Worm (Caenorhabditis elegans) whole organism, early embryonic: ENCODE data around the gene ard-1.
"Not testable (repeated sequence)": the region's sequence is repeated elsewhere in the genome, so short reads cannot be mapped to it uniquely, and the experiment has no call there.

Source experiments
- B0310.2 ChIP-seq: sonication (generic microtip); optimal IDR thresholded peaks from 2 replicates; lab custom pipeline; 2016; ENCODE audit warnings: mild to moderate bottlenecking, missing genetic modification characterization, missing compliant biosample characterization
- F13C5.2 ChIP-seq: sonication (generic microtip); optimal IDR thresholded peaks from 2 replicates; lab custom pipeline; 2017; ENCODE audit warnings: mild to moderate bottlenecking, missing genetic modification characterization, inconsistent platforms, missing compliant biosample characterization
- aly-1 ChIP-seq: sonication (generic microtip); optimal IDR thresholded peaks from 2 replicates; lab custom pipeline; 2016; ENCODE audit warnings: missing genetic modification characterization, missing compliant biosample characterization
- ama-1 ChIP-seq: fragments of 150-350 bp; optimal IDR thresholded peaks from 2 replicates; lab custom pipeline; 2014
- ceh-13 ChIP-seq: fragments of 200-800 bp; sonication (Bioruptor generic); optimal IDR thresholded peaks from 2 replicates; lab custom pipeline; 2018; ENCODE audit warnings: mild to moderate bottlenecking, missing genetic modification characterization, missing compliant biosample characterization
- ceh-36 ChIP-seq: sonication (generic microtip); optimal IDR thresholded peaks from 2 replicates; lab custom pipeline; 2016; ENCODE audit warnings: missing genetic modification characterization, inconsistent platforms, missing compliant biosample characterization
- ets-7 ChIP-seq: sonication (generic microtip); optimal IDR thresholded peaks from 2 replicates; lab custom pipeline; 2016; ENCODE audit warnings: missing genotype, missing genetic modification characterization, missing compliant biosample characterization
- flt-1 ChIP-seq: fragments of 200-800 bp; sonication (Bioruptor generic); IDR thresholded peaks from 2 replicates; pipeline ENCODE4 v1.3.6; 2022; ENCODE audit warnings: missing genetic modification characterization, missing compliant biosample characterization
- hmbx-1 ChIP-seq: sonication (generic microtip); optimal IDR thresholded peaks from 2 replicates; lab custom pipeline; 2016; ENCODE audit warnings: mild to moderate bottlenecking, missing genetic modification characterization, missing compliant biosample characterization
- hmg-4 ChIP-seq: fragments of 200-800 bp; sonication (Bioruptor generic); optimal IDR thresholded peaks from 2 replicates; lab custom pipeline; 2018; ENCODE audit warnings: mild to moderate bottlenecking, missing genetic modification characterization, missing compliant biosample characterization
- hnd-1 ChIP-seq: sonication (generic microtip); optimal IDR thresholded peaks from 2 replicates; lab custom pipeline; 2016; ENCODE audit warnings: missing genetic modification characterization, missing compliant biosample characterization
- pes-1 ChIP-seq: fragments of 200-800 bp; sonication (Bioruptor generic); IDR thresholded peaks from 2 replicates; pipeline ENCODE4 v1.3.6; 2022; ENCODE audit warnings: missing genetic modification reagents, missing genetic modification characterization, missing compliant biosample characterization
- scrt-1 ChIP-seq: fragments of 200-800 bp; sonication (Bioruptor generic); IDR thresholded peaks from 2 replicates; pipeline ENCODE4 v1.3.6; 2022; ENCODE audit warnings: missing genetic modification characterization, missing compliant biosample characterization
- sea-1 ChIP-seq: fragments of 200-800 bp; sonication (Bioruptor generic); conservative IDR thresholded peaks from 2 replicates; pipeline ENCODE4 v1.3.6; 2022; ENCODE audit warnings: missing genetic modification characterization, missing compliant biosample characterization
- tbx-11 ChIP-seq: fragments of 200-800 bp; sonication (Bioruptor generic); IDR thresholded peaks from 2 replicates; pipeline ENCODE4 v1.3.6; 2022; ENCODE audit warnings: missing genetic modification characterization, missing compliant biosample characterization
- tbx-37 ChIP-seq: fragments of 200-800 bp; sonication (Bioruptor generic); conservative IDR thresholded peaks from 2 replicates; pipeline ENCODE4 v1.3.6; 2022; ENCODE audit warnings: missing genetic modification reagents, missing genetic modification characterization, missing compliant biosample characterization
- tra-4 ChIP-seq: sonication (generic microtip); optimal IDR thresholded peaks from 2 replicates; lab custom pipeline; 2017; ENCODE audit warnings: missing genetic modification characterization, missing compliant biosample characterization

Gene ard-1

ce11 chrIV:11150844-11151243, 19.8 kb downstream of the ard-1 start, which contains the start of gene C08F8.2:
Gene C08F8.2 (plus strand): TSS chrIV:11150997.
- TF ChIP-seq ama-1, result no peak
- TF ChIP-seq tbx-37 (GFP tag; lab: Robert Waterston, UW), result no peak
- TF ChIP-seq sea-1, result no peak
- no peak for TF ChIP-seq aly-1 (tag; lab: Kevin White, UChicago)
- no peak for TF ChIP-seq tbx-11 (GFP tag; lab: Robert Waterston, UW)
- TF ChIP-seq pes-1 (GFP tag; lab: Robert Waterston, UW), result no peak
- TF ChIP-seq hmbx-1 (tag; lab: Kevin White, UChicago), result no peak
- no peak for TF ChIP-seq ets-7 (tag; lab: Kevin White, UChicago)
- no peak for TF ChIP-seq B0310.2 (tag; lab: Kevin White, UChicago)
- no peak for TF ChIP-seq ceh-13 (GFP tag; lab: Kevin White, UChicago)
- no peak for TF ChIP-seq hnd-1 (tag; lab: Kevin White, UChicago)
- TF ChIP-seq flt-1 (GFP tag; lab: Robert Waterston, UW), result no peak
- no peak for TF ChIP-seq ceh-36 (tag; lab: Kevin White, UChicago)
- no peak for TF ChIP-seq hmg-4 (GFP tag; lab: Kevin White, UChicago)
- TF ChIP-seq F13C5.2 (tag; lab: Kevin White, UChicago), result no peak
- TF ChIP-seq scrt-1 (GFP tag; lab: Robert Waterston, UW), result no peak
- TF ChIP-seq tra-4, result no peak

ce11 chrIV:11154425-11155114, 23.5 kb downstream of the ard-1 start, which contains the start of gene C08F8.3:
Gene C08F8.3 (plus strand): TSS chrIV:11155044.
- TF ChIP-seq hmbx-1 (tag; lab: Kevin White, UChicago); ceh-13 (GFP tag; lab: Kevin White, UChicago); aly-1 (tag; lab: Kevin White, UChicago): not testable (repeated sequence)

ce11 chrIV:11156526-11156925, 25.4 kb downstream of the ard-1 start:
- TF ChIP-seq hmbx-1 (tag; lab: Kevin White, UChicago) (no peak), aly-1 (tag; lab: Kevin White, UChicago) (no peak), tbx-11 (GFP tag; lab: Robert Waterston, UW) (no peak), flt-1 (GFP tag; lab: Robert Waterston, UW) (no peak), B0310.2 (tag; lab: Kevin White, UChicago) (no peak), tbx-37 (GFP tag; lab: Robert Waterston, UW) (no peak), pes-1 (GFP tag; lab: Robert Waterston, UW) (no peak), tra-4 (no peak), ceh-13 (GFP tag; lab: Kevin White, UChicago) (no peak), ets-7 (tag; lab: Kevin White, UChicago) (no peak), hmg-4 (GFP tag; lab: Kevin White, UChicago) (no peak), ama-1 (no peak)

ce11 chrIV:11159886-11160285, 28.8 kb downstream of the ard-1 start, which contains the start of gene mboa-4:
Gene mboa-4 (minus strand): TSS chrIV:11159986.
- TF ChIP-seq F13C5.2 (tag; lab: Kevin White, UChicago) (no peak), ceh-36 (tag; lab: Kevin White, UChicago) (no peak), hmg-4 (GFP tag; lab: Kevin White, UChicago) (no peak), tbx-11 (GFP tag; lab: Robert Waterston, UW) (no peak), ets-7 (tag; lab: Kevin White, UChicago) (no peak)

- no peak for TF ChIP-seq ama-1
- no peak for TF ChIP-seq tra-4
- no peak for TF ChIP-seq ets-7 (tag; lab: Kevin White, UChicago)
- TF ChIP-seq B0310.2 (tag; lab: Kevin White, UChicago), result no peak
- no peak for TF ChIP-seq tbx-37 (GFP tag; lab: Robert Waterston, UW)
- TF ChIP-seq ceh-13 (GFP tag; lab: Kevin White, UChicago), result no peak
- TF ChIP-seq hmbx-1 (tag; lab: Kevin White, UChicago), result no peak
- no peak for TF ChIP-seq aly-1 (tag; lab: Kevin White, UChicago)
Observed at ce11 chrIV:11160707-11161106, 29.6 kb downstream of the ard-1 start, which contains the start of gene C08F8.15. Gene C08F8.15 (minus strand): TSS chrIV:11160807.

- no peak for TF ChIP-seq hmg-4 (GFP tag; lab: Kevin White, UChicago)
- no peak for TF ChIP-seq tbx-11 (GFP tag; lab: Robert Waterston, UW)
- TF ChIP-seq tra-4, result no peak
- no peak for TF ChIP-seq hnd-1 (tag; lab: Kevin White, UChicago)
- no peak for TF ChIP-seq ceh-13 (GFP tag; lab: Kevin White, UChicago)
- TF ChIP-seq ceh-36 (tag; lab: Kevin White, UChicago), result no peak
- no peak for TF ChIP-seq ama-1
Observed at ce11 chrIV:11162451-11162850, 31.4 kb downstream of the ard-1 start, which contains the start of gene fbxb-9. Gene fbxb-9 (minus strand): TSS chrIV:11162551.

ce11 chrIV:11164831-11165230, 33.8 kb downstream of the ard-1 start, which contains the start of gene C08F8.6:
Gene C08F8.6 (minus strand): TSS chrIV:11164931.
- no peak for TF ChIP-seq flt-1 (GFP tag; lab: Robert Waterston, UW)
- TF ChIP-seq ceh-36 (tag; lab: Kevin White, UChicago), result no peak
- TF ChIP-seq hmg-4 (GFP tag; lab: Kevin White, UChicago), result no peak
- TF ChIP-seq ets-7 (tag; lab: Kevin White, UChicago), result no peak
- no peak for TF ChIP-seq scrt-1 (GFP tag; lab: Robert Waterston, UW)
- TF ChIP-seq B0310.2 (tag; lab: Kevin White, UChicago), result no peak
- no peak for TF ChIP-seq ama-1
- no peak for TF ChIP-seq hnd-1 (tag; lab: Kevin White, UChicago)
- TF ChIP-seq tra-4, result no peak
- TF ChIP-seq tbx-11 (GFP tag; lab: Robert Waterston, UW), result no peak
- no peak for TF ChIP-seq aly-1 (tag; lab: Kevin White, UChicago)
- no peak for TF ChIP-seq ceh-13 (GFP tag; lab: Kevin White, UChicago)
- TF ChIP-seq hmbx-1 (tag; lab: Kevin White, UChicago), result no peak
- TF ChIP-seq tbx-37 (GFP tag; lab: Robert Waterston, UW), result no peak
- TF ChIP-seq F13C5.2 (tag; lab: Kevin White, UChicago), result no peak
- no peak for TF ChIP-seq pes-1 (GFP tag; lab: Robert Waterston, UW)
- no peak for TF ChIP-seq sea-1
